Worm (Caenorhabditis elegans) whole organism, early embryonic: ENCODE data around the gene iglr-1.

Source experiments
- aly-1 ChIP-seq: sonication (generic microtip); optimal IDR thresholded peaks from 2 replicates; lab custom pipeline; 2016; ENCODE audit warnings: missing genetic modification characterization, missing compliant biosample characterization
- ama-1 ChIP-seq: fragments of 150-350 bp; optimal IDR thresholded peaks from 2 replicates; lab custom pipeline; 2014
- tbx-11 ChIP-seq: fragments of 200-800 bp; sonication (Bioruptor generic); IDR thresholded peaks from 2 replicates; pipeline ENCODE4 v1.3.6; 2022; ENCODE audit warnings: missing genetic modification characterization, missing compliant biosample characterization

- TF ChIP-seq ama-1 (no peak), aly-1 (no peak), tbx-11 (GFP tag; lab: Robert Waterston, UW) (no peak)
Measured at ce11 chrX:15040552-15041080, 49.4 kb upstream of the iglr-1 start, which contains the start of gene C18B12.4.
